Fruit fly (Drosophila melanogaster): Measurements from ENCODE around the gene CG33985.

CG33985 gene

dm6 chr3L:15508233-15508632 lies 18.4 kb downstream of the CG33985 start, which contains the start of gene CG7841 (continued):
- TF ChIP-seq toy (GFP tag; IDR thresholded peaks at IDR 0.05) (no peak; the same call in 1 of the 2 replicates), CG5953 (GFP tag; IDR thresholded peaks at IDR 0.05) (peak; percentile 93), BEAF-32 (GFP tag; optimal IDR thresholded peaks at IDR 0.05) (peak; percentile 29), Mad (GFP tag; optimal IDR thresholded peaks at IDR 0.05) (peak; percentile 97), lbe (GFP tag; optimal IDR thresholded peaks at IDR 0.05) (peak; percentile 98), CG2712 (tag; optimal IDR thresholded peaks at IDR 0.05) (peak; percentile 99), ftz-f1 (GFP tag; optimal IDR thresholded peaks at IDR 0.05) (peak; percentile 66), croc (GFP tag; conservative IDR thresholded peaks at IDR 0.05) (peak; percentile 86), fd96Cb (tag; optimal IDR thresholded peaks at IDR 0.05) (peak; percentile 96), stwl (tag; optimal IDR thresholded peaks at IDR 0.05) (peak; percentile 78), unpg (GFP tag; optimal IDR thresholded peaks at IDR 0.05) (peak; percentile 99), CG32767 (GFP tag; IDR thresholded peaks at IDR 0.05) (peak; percentile 96), CG15479 (GFP tag; optimal IDR thresholded peaks at IDR 0.05) (peak; percentile 48), lilli (GFP tag; optimal IDR thresholded peaks at IDR 0.05) (peak; percentile 98), HHEX (GFP tag; optimal IDR thresholded peaks at IDR 0.05) (peak; percentile 98), CG31365 (tag; optimal IDR thresholded peaks at IDR 0.05) (peak; percentile 94), gem (tag; optimal IDR thresholded peaks at IDR 0.05) (peak; percentile 99), sqz (GFP tag; optimal IDR thresholded peaks at IDR 0.05) (peak; percentile 97), Sox102F (GFP tag; optimal IDR thresholded peaks at IDR 0.05) (peak; percentile 97), CG8765 (GFP tag; IDR thresholded peaks at IDR 0.05) (no peak), Dad (GFP tag; optimal IDR thresholded peaks at IDR 0.05) (peak; percentile 96), p53 (GFP tag; optimal IDR thresholded peaks at IDR 0.05) (peak; percentile 92), CG14050 (GFP tag; IDR thresholded peaks at IDR 0.05) (peak; percentile 96), CG7556 (GFP tag; optimal IDR thresholded peaks at IDR 0.05) (peak; percentile 97), CG7987 (GFP tag; optimal IDR thresholded peaks at IDR 0.05) (peak; percentile 97), Hr78 (GFP tag; optimal IDR thresholded peaks at IDR 0.05) (peak in 1 of 2 experiments; percentile 90), pros (GFP tag; optimal IDR thresholded peaks at IDR 0.05) (peak; percentile 93), CG8281 (tag; optimal IDR thresholded peaks at IDR 0.05) (peak; percentile 89), vnd (GFP tag; IDR thresholded peaks at IDR 0.05; ENCODE audit: partially characterized antibody) (no peak), ken (GFP tag; IDR thresholded peaks at IDR 0.05) (peak; percentile 93), Dll (GFP tag; IDR thresholded peaks at IDR 0.05; ENCODE audit: partially characterized antibody) (0 out of 4 replicates have a peak, but pooled peaks have one; percentile 24), Mrtf (GFP tag; IDR thresholded peaks at IDR 0.05) (no peak; the same call in 2 of the 3 replicates), CG13775 (GFP tag; optimal IDR thresholded peaks at IDR 0.05) (peak; percentile 98), CG18262 (tag; optimal IDR thresholded peaks at IDR 0.05) (peak; percentile 99), lmd (GFP tag; IDR thresholded peaks at IDR 0.05) (peak; percentile 95), Hr51 (GFP tag; optimal IDR thresholded peaks at IDR 0.05) (peak; percentile 95 to 99), lab (GFP tag; optimal IDR thresholded peaks at IDR 0.05) (peak; percentile 99), CG10979 (tag; optimal IDR thresholded peaks at IDR 0.05) (peak; percentile 99), CG14965 (GFP tag; optimal IDR thresholded peaks at IDR 0.05; ENCODE audit: borderline replicate concordance) (peak; percentile 84), chm (GFP tag; IDR thresholded peaks at IDR 0.05) (peak; percentile 98), bcd (GFP tag; optimal IDR thresholded peaks at IDR 0.05) (peak; percentile 96), CG10654 (GFP tag; optimal IDR thresholded peaks at IDR 0.05) (peak; percentile 96), phol (tag; optimal IDR thresholded peaks at IDR 0.05) (peak; percentile 97), CG2889 (GFP tag; IDR thresholded peaks at IDR 0.05) (peak; percentile 86), CG31224 (GFP tag; IDR thresholded peaks at IDR 0.05) (peak; percentile 89), CG12744 (GFP tag; optimal IDR thresholded peaks at IDR 0.05) (peak; percentile 97), caup (GFP tag; optimal IDR thresholded peaks at IDR 0.05; ENCODE audit: severe bottlenecking) (peak; percentile 99), h (optimal IDR thresholded peaks at IDR 0.05) (no peak), Max (GFP tag; optimal IDR thresholded peaks at IDR 0.05) (peak; percentile 98)

Data from whole organism, embryonic.